Fruit fly (Drosophila melanogaster) whole organism, wandering third instar larva: ENCODE data around the gene Ir67a.

ENCODE experiments used
- Abd-B ChIP-seq: fragments of >200 bp; optimal IDR thresholded peaks from 2 replicates; lab custom pipeline; 2017; ENCODE audit warnings: missing biosample characterization, missing genetic modification characterization
- Hnf4 ChIP-seq: fragments of 200-800 bp; sonication (Bioruptor generic); optimal IDR thresholded peaks from 2 replicates; lab custom pipeline; 2016; ENCODE audit warnings: missing biosample characterization, mild to moderate bottlenecking, missing genetic modification characterization
- Rel ChIP-seq, 2 experiments: fragments of 200-800 bp; sonication (Bioruptor generic) in 1 of 2; optimal IDR thresholded peaks; 2 replicates in 1 of 2; 3 replicates in 1 of 2; lab custom pipeline; 2016 to 2019; ENCODE audit warnings: mild to moderate bottlenecking in 2 of 2, missing biosample characterization in 2 of 2, missing genetic modification characterization in 2 of 2, moderate library complexity in 1 of 2
- fru ChIP-seq: fragments of 200-800 bp; sonication (Bioruptor generic); optimal IDR thresholded peaks from 3 replicates; lab custom pipeline; 2016; ENCODE audit warnings: missing biosample characterization, mild to moderate bottlenecking, missing genetic modification characterization
- h ChIP-seq: fragments of 200-800 bp; sonication (Bioruptor generic); optimal IDR thresholded peaks from 3 replicates; lab custom pipeline; 2016; ENCODE audit warnings: missing biosample characterization, mild to moderate bottlenecking, missing genetic modification characterization
- lola ChIP-seq: fragments of >200 bp; optimal IDR thresholded peaks from 2 replicates; lab custom pipeline; 2017; ENCODE audit warnings: missing biosample characterization, missing genetic modification characterization

DNA sequence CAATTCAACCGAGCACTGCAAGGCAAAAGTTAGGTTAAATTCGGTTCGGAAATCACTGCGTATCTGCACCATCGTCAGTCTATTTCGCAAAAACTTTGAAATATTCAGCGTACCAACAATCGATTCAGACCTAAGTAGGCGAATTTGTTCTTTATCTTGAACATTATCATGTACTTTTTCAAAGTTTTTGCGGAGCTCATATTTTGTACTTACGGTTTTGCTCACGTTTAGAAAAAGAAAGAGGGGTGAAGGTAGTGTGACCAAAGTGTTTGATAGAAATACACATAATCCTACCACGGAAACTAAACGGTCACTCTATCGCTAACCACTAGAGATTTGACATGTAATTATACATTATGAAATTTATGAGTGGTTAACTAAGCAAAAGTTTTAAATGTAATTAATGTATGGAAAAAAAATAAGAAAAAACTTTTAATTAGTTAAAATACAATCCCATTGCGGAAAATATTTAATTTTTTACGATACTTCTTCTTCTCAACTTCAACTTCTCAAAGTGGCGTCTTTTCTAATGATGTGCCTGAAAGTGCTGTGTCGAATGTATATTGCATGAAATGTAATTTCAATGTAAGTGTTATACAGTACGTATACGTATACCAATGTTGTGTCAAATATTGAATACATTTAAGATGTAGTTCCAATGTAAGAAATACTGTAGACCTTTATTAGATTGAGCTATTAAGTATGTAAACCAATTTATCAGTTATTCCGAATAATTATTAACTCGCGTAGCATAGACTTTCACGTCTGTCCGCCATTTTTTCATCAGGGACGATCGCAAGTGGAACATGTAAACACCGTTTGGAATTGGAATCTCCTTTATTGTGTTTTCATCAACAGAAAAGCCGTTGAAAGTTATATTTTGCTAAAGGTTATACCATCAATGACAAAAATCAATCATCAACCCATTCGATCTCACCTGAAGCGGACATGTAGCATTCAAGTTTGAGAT is 32.2 kb downstream of the Ir67a start, which contains the start of gene RpS9:
- TF ChIP-seq Abd-B (GFP tag; lab: Kevin White, UChicago), result no peak
- TF ChIP-seq h, result peak; percentile 31
- TF ChIP-seq lola, result no peak
- no peak for TF ChIP-seq Rel (GFP tag; optimal IDR thresholded peaks at IDR 0.05; lab: Kevin White, UChicago)
- TF ChIP-seq Rel (tag; optimal IDR thresholded peaks at IDR 0.05; lab: Kevin White, UChicago), result peak; percentile 48
- no peak for TF ChIP-seq fru (GFP tag; lab: Kevin White, UChicago)
- peak; percentile 27 for TF ChIP-seq Hnf4 (GFP tag; lab: Kevin White, UChicago)
